Worm (Caenorhabditis elegans) whole organism, young adult: ENCODE results near the gene F43C11.3.

ENCODE experiments used
- F22D6.2 ChIP-seq: sonication (generic microtip); optimal IDR thresholded peaks from 2 replicates; lab custom pipeline; 2016; ENCODE audit warnings: mild to moderate bottlenecking, missing genetic modification characterization, missing compliant biosample characterization
- F23B12.7 ChIP-seq: sonication (generic microtip); optimal IDR thresholded peaks from 2 replicates; lab custom pipeline; 2017; ENCODE audit warnings: missing genetic modification characterization, mild to moderate bottlenecking, missing compliant biosample characterization, antibody characterized with exemption, moderate library complexity; ENCODE audit not compliant: insufficient read depth
- F49E8.2 ChIP-seq: sonication (generic microtip); optimal IDR thresholded peaks from 3 replicates; lab custom pipeline; 2017; ENCODE audit warnings: missing genetic modification characterization, mild to moderate bottlenecking, missing compliant biosample characterization, antibody characterized with exemption, moderate library complexity; ENCODE audit not compliant: insufficient read depth
- F55B11.4 ChIP-seq: sonication (generic microtip); optimal IDR thresholded peaks from 2 replicates; lab custom pipeline; 2016; ENCODE audit warnings: missing compliant biosample characterization, missing genetic modification characterization, borderline replicate concordance; ENCODE audit not compliant: insufficient read depth
- Y95B8A.8 ChIP-seq: fragments of 200-800 bp; sonication (Bioruptor generic); IDR thresholded peaks from 2 replicates; pipeline ENCODE4 v1.3.6; 2022; ENCODE audit warnings: missing genetic modification reagents, missing genetic modification characterization, missing compliant biosample characterization
- atf-7 ChIP-seq: sonication (generic microtip); optimal IDR thresholded peaks from 2 replicates; lab custom pipeline; 2017; ENCODE audit warnings: mild to moderate bottlenecking, missing genetic modification characterization, missing compliant biosample characterization
- attf-3 ChIP-seq: fragments of 200-800 bp; sonication (Bioruptor generic); conservative IDR thresholded peaks from 2 replicates; pipeline ENCODE4 v1.3.6; 2022; ENCODE audit warnings: missing genetic modification reagents, missing genetic modification characterization, missing compliant biosample characterization
- attf-5 ChIP-seq: fragments of 200-800 bp; sonication (Bioruptor generic); optimal IDR thresholded peaks from 2 replicates; lab custom pipeline; 2018; ENCODE audit warnings: mild to moderate bottlenecking, missing genetic modification characterization, missing compliant biosample characterization
- attf-6 ChIP-seq: fragments of 200-800 bp; sonication (Bioruptor generic); IDR thresholded peaks from 2 replicates; pipeline ENCODE4 v1.3.6; 2022; ENCODE audit warnings: missing genetic modification reagents, missing genetic modification characterization, missing compliant biosample characterization
- bed-1 ChIP-seq: fragments of 200-800 bp; sonication (Bioruptor generic); IDR thresholded peaks from 2 replicates; pipeline ENCODE4 v1.3.6; 2022; ENCODE audit warnings: missing genetic modification reagents, missing genetic modification characterization, missing compliant biosample characterization
- ceh-27 ChIP-seq: fragments of 200-800 bp; sonication (Bioruptor generic); optimal IDR thresholded peaks from 2 replicates; lab custom pipeline; 2018; ENCODE audit warnings: mild to moderate bottlenecking, missing genetic modification characterization, moderate library complexity, missing compliant biosample characterization
- ceh-79 ChIP-seq: sonication (generic microtip); optimal IDR thresholded peaks from 2 replicates; lab custom pipeline; 2017; ENCODE audit warnings: mild to moderate bottlenecking, missing genetic modification characterization, missing compliant biosample characterization
- egl-18 ChIP-seq: fragments of 200-800 bp; sonication (Bioruptor generic); IDR thresholded peaks from 2 replicates; pipeline ENCODE4 v1.3.6; 2022; ENCODE audit warnings: missing genetic modification reagents, missing genetic modification characterization, missing compliant biosample characterization
- ets-4 ChIP-seq: fragments of 200-800 bp; sonication (Bioruptor generic); optimal IDR thresholded peaks from 2 replicates; lab custom pipeline; 2018; ENCODE audit warnings: mild to moderate bottlenecking, missing genetic modification characterization, missing compliant biosample characterization
- hlh-12 ChIP-seq: sonication (generic microtip); optimal IDR thresholded peaks from 2 replicates; lab custom pipeline; 2016; ENCODE audit warnings: missing genetic modification characterization, missing compliant biosample characterization
- hmg-1.2 ChIP-seq: fragments of 200-800 bp; sonication (Bioruptor generic); IDR thresholded peaks from 2 replicates; pipeline ENCODE4 v1.3.6; 2022; ENCODE audit warnings: missing genetic modification reagents, missing genetic modification characterization, missing compliant biosample characterization
- hmg-20 ChIP-seq: fragments of 200-800 bp; sonication (Bioruptor generic); IDR thresholded peaks from 2 replicates; pipeline ENCODE4 v1.3.6; 2022; ENCODE audit warnings: missing genetic modification reagents, missing genetic modification characterization, missing compliant biosample characterization
- hrde-1 ChIP-seq: sonication (generic microtip); optimal IDR thresholded peaks from 2 replicates; lab custom pipeline; 2016; ENCODE audit warnings: missing genetic modification characterization, mild to moderate bottlenecking, missing compliant biosample characterization, moderate library complexity, missing genotype, missing genetic modification reagents, borderline replicate concordance
- hsf-1 ChIP-seq: fragments of 200-800 bp; sonication (Bioruptor generic); IDR thresholded peaks from 2 replicates; pipeline ENCODE4 v1.3.6; 2022; ENCODE audit warnings: missing genetic modification reagents, missing genetic modification characterization, missing compliant biosample characterization
- lir-1 ChIP-seq: fragments of 200-800 bp; sonication (Bioruptor generic); conservative IDR thresholded peaks from 2 replicates; pipeline ENCODE4 v1.3.6; 2022; ENCODE audit warnings: missing genetic modification reagents, missing genetic modification characterization, missing compliant biosample characterization
- mel-28 ChIP-seq: sonication (generic microtip); optimal IDR thresholded peaks from 2 replicates; lab custom pipeline; 2016; ENCODE audit warnings: borderline replicate concordance, mild to moderate bottlenecking, missing genetic modification characterization, missing compliant biosample characterization
- mxl-1 ChIP-seq: sonication (generic microtip); optimal IDR thresholded peaks from 2 replicates; lab custom pipeline; 2016; ENCODE audit warnings: missing genetic modification characterization, missing compliant biosample characterization
- nhr-27 ChIP-seq: fragments of 200-800 bp; sonication (Bioruptor generic); optimal IDR thresholded peaks from 2 replicates; lab custom pipeline; 2018; ENCODE audit warnings: mild to moderate bottlenecking, missing genetic modification characterization, moderate library complexity, missing compliant biosample characterization
- nhr-80 ChIP-seq: sonication (generic microtip); optimal IDR thresholded peaks from 2 replicates; lab custom pipeline; 2016; ENCODE audit warnings: missing genetic modification characterization, missing compliant biosample characterization
- pbrm-1 ChIP-seq: fragments of 200-800 bp; sonication (Bioruptor generic); IDR thresholded peaks from 2 replicates; pipeline ENCODE4 v1.3.6; 2022; ENCODE audit warnings: missing genetic modification reagents, missing genetic modification characterization, missing compliant biosample characterization
- pha-4 ChIP-seq: fragments of 150-350 bp; sonication (generic microtip); optimal IDR thresholded peaks from 2 replicates; lab custom pipeline; 2014; ENCODE audit warnings: missing biosample characterization, missing genetic modification reagents, missing genetic modification characterization
- rec-8 ChIP-seq, 2 experiments: sonication (generic microtip); optimal IDR thresholded peaks; 2 replicates each; lab custom pipeline; 2016; ENCODE audit warnings: mild to moderate bottlenecking in 2 of 2, missing genetic modification characterization in 2 of 2, missing genetic modification reagents in 2 of 2, missing genotype in 2 of 2, missing biosample characterization in 1 of 2, missing compliant biosample characterization in 1 of 2, moderate library complexity in 1 of 2
- rpc-1 ChIP-seq, 2 experiments: fragments of 150-350 bp in 1 of 2; sonication (generic microtip) in 1 of 2; optimal IDR thresholded peaks; 2 replicates each; lab custom pipeline; 2014 to 2018; ENCODE audit warnings: missing biosample characterization in 1 of 2, missing genetic modification characterization in 1 of 2, missing genetic modification reagents in 1 of 2, missing genotype in 1 of 2
- sdz-38 ChIP-seq: sonication (generic microtip); optimal IDR thresholded peaks from 2 replicates; lab custom pipeline; 2016; ENCODE audit warnings: missing genotype, missing genetic modification characterization, missing compliant biosample characterization
- sea-2 ChIP-seq: fragments of 200-800 bp; sonication (Bioruptor generic); IDR thresholded peaks from 2 replicates; pipeline ENCODE4 v1.3.6; 2022; ENCODE audit warnings: missing genetic modification characterization, missing compliant biosample characterization
- somi-1 ChIP-seq: fragments of 200-800 bp; sonication (Bioruptor generic); optimal IDR thresholded peaks from 2 replicates; lab custom pipeline; 2018; ENCODE audit warnings: mild to moderate bottlenecking, missing genetic modification characterization, missing compliant biosample characterization
- tlf-1 ChIP-seq: fragments of 200-800 bp; sonication (Bioruptor generic); optimal IDR thresholded peaks from 2 replicates; lab custom pipeline; 2018; ENCODE audit warnings: mild to moderate bottlenecking, missing genetic modification characterization, missing compliant biosample characterization

F43C11.3 gene

DNA sequence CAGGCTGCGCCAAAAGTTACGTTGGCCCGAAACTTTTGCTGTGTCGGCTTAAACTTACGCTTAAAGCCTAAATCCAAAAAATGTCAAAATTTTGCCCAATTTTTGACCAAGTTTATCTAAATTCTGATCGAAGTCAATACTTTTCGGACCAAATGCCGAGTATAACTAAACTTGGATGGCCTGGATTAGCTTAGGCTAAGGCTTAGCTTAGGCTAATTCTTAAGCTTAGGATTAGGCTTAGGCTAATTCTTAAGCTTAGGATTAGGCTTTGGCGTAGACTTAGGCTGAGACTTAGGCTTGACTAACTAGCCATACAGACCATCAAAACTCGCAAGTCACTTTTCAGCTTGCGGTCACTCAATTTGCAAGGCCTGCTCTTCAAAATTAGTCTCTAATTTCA, 16.9 kb upstream of the F43C11.3 start:
- TF ChIP-seq tlf-1 (GFP tag; lab: Kevin White, UChicago) = no peak
- no peak for TF ChIP-seq ceh-79 (tag; lab: Kevin White, UChicago)
- no peak for TF ChIP-seq F49E8.2 (tag; lab: Kevin White, UChicago)
- no peak for TF ChIP-seq sdz-38 (tag; lab: Kevin White, UChicago)
- TF ChIP-seq sea-2 (GFP tag; lab: Robert Waterston, UW) = no peak
- TF ChIP-seq rec-8 (tag; optimal IDR thresholded peaks at IDR 0.05; lab: Kevin White, UChicago) = no peak
- no peak for TF ChIP-seq bed-1 (GFP tag; lab: Robert Waterston, UW)
- no peak for TF ChIP-seq hlh-12 (tag; lab: Kevin White, UChicago)
- no peak for TF ChIP-seq attf-5
- no peak for TF ChIP-seq ets-4 (GFP tag; lab: Kevin White, UChicago)
- TF ChIP-seq F23B12.7 = no peak
- TF ChIP-seq egl-18 (GFP tag; lab: Robert Waterston, UW) = no peak
- no peak for TF ChIP-seq F55B11.4 (tag; lab: Kevin White, UChicago)
- TF ChIP-seq mxl-1 (tag; lab: Kevin White, UChicago) = no peak
- TF ChIP-seq nhr-80 (tag; lab: Kevin White, UChicago) = no peak
- no peak for TF ChIP-seq hrde-1 (tag; lab: Kevin White, UChicago)
- no peak for TF ChIP-seq attf-6
- TF ChIP-seq lir-1 (GFP tag; lab: Robert Waterston, UW) = no peak
- no peak for TF ChIP-seq hmg-20 (GFP tag; lab: Robert Waterston, UW)

DNA sequence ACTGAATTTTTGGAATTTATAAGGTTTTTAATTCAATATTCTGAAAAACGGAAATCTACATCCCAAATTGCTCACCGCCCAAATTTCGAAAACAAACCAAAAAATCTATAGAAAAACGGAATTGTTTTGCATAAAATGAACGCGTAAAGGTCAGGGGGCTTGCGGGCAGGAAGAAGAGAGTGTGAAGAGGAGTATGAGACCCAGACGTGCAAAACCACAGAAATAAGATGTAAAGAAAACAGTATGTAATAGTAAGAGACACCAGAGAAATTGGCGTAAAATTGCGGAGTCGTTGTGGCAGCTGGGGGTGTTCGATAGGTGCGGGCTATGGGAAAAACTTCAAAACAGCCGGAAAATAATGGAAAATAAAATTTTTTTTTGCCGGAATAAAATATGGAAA, 12.1 kb upstream of the F43C11.3 start:
- TF ChIP-seq attf-5 (no peak), hmg-1.2 (GFP tag; lab: Robert Waterston, UW) (peak; percentile 47; the same call in 1 of the 2 replicates), mel-28 (tag; lab: Kevin White, UChicago) (no peak)
- TF ChIP-seq, all 124 proteins: peak for 1

DNA sequence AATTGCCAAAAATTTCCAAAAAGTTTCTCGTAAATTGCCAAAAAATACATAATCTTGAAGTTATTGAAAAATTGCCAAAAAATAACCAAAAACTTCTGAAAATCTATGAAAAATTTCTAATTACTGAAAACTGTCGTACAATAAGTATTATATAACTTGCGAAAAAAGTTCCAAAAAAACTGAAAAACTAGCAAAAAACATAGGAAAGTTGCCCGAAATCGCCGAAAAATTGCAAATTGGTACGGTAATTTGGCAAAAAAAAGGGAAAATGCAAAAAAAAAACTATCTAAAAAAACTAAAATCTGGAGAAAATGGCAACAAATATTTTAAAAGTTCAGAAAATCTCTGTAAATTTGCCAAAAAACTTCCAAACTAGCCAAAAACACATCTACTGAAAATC, 11.6 kb upstream of the F43C11.3 start, which contains the start of gene enri-1:
TSS of gene enri-1 (minus strand) at position 101 of the 400 bp plus-strand sequence.
- no peak for TF ChIP-seq F22D6.2 (tag; lab: Kevin White, UChicago)
- no peak for TF ChIP-seq ceh-27
- TF ChIP-seq F23B12.7 = no peak

DNA sequence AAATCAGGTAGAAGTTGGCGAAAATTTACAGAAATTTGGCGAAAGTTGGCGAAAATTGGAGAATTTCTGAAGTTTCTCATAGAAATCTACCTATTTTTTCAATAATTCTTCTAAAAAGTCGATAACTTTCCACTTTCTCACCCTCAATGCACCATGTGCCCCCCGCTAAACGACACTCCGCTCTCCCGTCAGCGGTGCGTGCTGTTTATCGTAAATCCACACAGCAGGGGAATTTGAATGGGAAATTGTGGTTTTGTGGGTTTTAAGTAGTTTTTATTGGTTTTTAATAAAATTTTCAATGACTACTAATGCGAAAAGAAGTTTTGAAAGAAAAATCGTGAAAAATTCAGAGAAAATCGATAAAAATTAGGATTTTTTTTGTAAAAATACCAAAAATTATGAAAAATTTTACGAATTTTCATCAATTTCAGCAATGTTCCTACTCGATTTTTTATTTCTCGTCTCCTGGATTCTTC, 11.1 kb upstream of the F43C11.3 start, which contains the start of gene F43C11.6:
TSS of gene F43C11.6 (plus strand) at position 426 of the 476 bp plus-strand sequence.
- peak; percentile 25 for TF ChIP-seq attf-5
- TF ChIP-seq attf-3 = peak; percentile 89
- TF ChIP-seq pha-4 = no peak

DNA sequence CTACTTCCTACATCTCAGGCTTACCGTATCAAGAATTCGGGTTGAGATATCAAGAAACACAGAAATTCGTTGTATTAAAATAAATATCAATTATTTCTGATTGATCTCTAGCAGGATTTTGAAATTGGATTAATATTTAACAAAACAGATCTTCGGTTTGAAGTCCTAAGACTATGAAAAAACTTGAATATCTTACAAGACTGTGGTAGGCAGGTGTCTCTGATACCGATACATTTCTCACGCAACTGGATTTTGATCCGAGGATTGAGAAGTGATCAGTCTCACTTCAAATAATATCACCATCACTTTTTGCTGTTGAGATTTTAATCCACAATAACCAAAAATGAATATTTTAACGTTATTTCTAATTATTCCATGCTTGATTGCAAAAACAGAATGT, 6.4 kb upstream of the F43C11.3 start, which contains the start of gene F43C11.4:
TSS of gene F43C11.4 (plus strand) at position 301 of the 400 bp plus-strand sequence.
- TF ChIP-seq atf-7 (tag; lab: Kevin White, UChicago) (no peak), hsf-1 (GFP tag; lab: Robert Waterston, UW) (no peak)

DNA sequence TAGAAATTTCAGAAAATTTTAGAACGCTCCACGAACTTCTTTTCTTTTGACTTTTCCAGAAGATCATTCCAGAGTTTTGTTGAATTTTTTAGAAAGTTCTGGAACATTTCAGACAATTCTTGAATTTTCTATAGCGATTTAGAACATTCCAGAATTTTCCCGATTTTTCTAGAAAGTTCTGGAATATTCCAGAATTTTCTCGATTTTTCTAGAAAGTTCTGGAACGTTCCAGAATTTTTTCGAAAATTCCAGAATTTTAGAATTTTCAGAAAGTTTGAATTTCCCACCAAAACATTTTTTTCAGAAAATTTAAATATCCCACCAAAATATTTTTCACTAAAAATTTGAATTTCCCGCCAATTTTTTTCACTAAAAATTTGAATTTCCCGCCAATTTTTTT, 5.1 kb upstream of the F43C11.3 start:
- peak; percentile 93 for TF ChIP-seq hsf-1 (GFP tag; lab: Robert Waterston, UW)

DNA sequence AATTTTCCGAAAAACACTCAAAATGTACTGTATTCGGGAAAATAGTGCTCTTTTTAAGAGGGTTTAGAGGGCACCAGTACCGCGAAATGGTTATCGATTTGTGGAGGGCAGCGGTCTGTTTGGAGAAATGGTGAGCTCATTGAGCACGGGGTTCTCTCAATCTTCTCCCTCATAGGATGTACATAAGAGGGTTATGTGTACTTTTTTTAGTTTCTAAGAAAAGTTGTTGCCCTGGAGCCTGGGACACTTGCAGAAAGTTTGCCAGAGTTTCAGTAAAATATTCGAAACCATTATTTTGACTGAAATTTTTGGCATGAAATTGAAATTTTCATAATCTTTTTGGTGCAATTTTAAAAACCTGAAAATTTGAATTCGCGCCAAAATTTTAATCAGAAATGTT, 566 bp upstream of the F43C11.3 start, which contains the start of gene F43C11.10:
TSS of gene F43C11.10 (minus strand) at position 101 of the 400 bp plus-strand sequence.
- TF ChIP-seq pbrm-1 (GFP tag; lab: Robert Waterston, UW) = no peak
- TF ChIP-seq hrde-1 (tag; lab: Kevin White, UChicago) = no peak
- TF ChIP-seq rpc-1 (optimal IDR thresholded peaks at IDR 0.05; lab: Kevin White, UChicago) = no peak
- TF ChIP-seq rpc-1 (tag; optimal IDR thresholded peaks at IDR 0.05; lab: Kevin White, UChicago) = no peak
- no peak for TF ChIP-seq mel-28 (tag; lab: Kevin White, UChicago)
- TF ChIP-seq somi-1 = no peak
- TF ChIP-seq nhr-27 (tag; lab: Kevin White, UChicago) = no peak
- no peak for TF ChIP-seq Y95B8A.8 (GFP tag; lab: Robert Waterston, UW)
